Fruit fly (Drosophila melanogaster) whole organism, wandering third instar larva: ENCODE results near the gene LysB.

Experiments
- Abd-B ChIP-seq: fragments of >200 bp; optimal IDR thresholded peaks from 2 replicates; lab custom pipeline; 2017; ENCODE audit warnings: missing biosample characterization, missing genetic modification characterization
- Dif ChIP-seq: fragments of 200-275, 200-300 bp; sonication (Bioruptor generic); optimal IDR thresholded peaks from 2 replicates; lab custom pipeline; 2018; ENCODE audit warnings: missing biosample characterization, missing genetic modification characterization; ENCODE audit not compliant: partially characterized antibody
- HLH106 ChIP-seq: fragments of 200-800 bp; optimal IDR thresholded peaks from 3 replicates; lab custom pipeline; 2019; ENCODE audit warnings: missing biosample characterization, mild to moderate bottlenecking, missing genetic modification characterization, moderate library complexity
- Rel ChIP-seq, 2 experiments: fragments of 200-800 bp; sonication (Bioruptor generic) in 1 of 2; optimal IDR thresholded peaks; 2 replicates in 1 of 2; 3 replicates in 1 of 2; lab custom pipeline; 2016 to 2019; ENCODE audit warnings: mild to moderate bottlenecking in 2 of 2, missing biosample characterization in 2 of 2, missing genetic modification characterization in 2 of 2, moderate library complexity in 1 of 2
- pan ChIP-seq: fragments of >200 bp; optimal IDR thresholded peaks from 2 replicates; lab custom pipeline; 2017

- TF ChIP-seq Dif (no peak), Abd-B (GFP tag; lab: Kevin White, UChicago) (no peak), pan (lab: Kevin White, UChicago) (no peak), Rel (GFP tag; optimal IDR thresholded peaks at IDR 0.05; lab: Kevin White, UChicago) (no peak), Rel (tag; optimal IDR thresholded peaks at IDR 0.05; lab: Kevin White, UChicago) (peak; percentile 31), HLH106 (no peak)
These were observed 29.0 kb upstream of the LysB start for dm6 chr3L:1178115-1178583.
